Fruit fly (Drosophila melanogaster): ENCODE data around the gene CG43131.

The CG43131 gene

dm6 chr3R:5064542-5065358 is 44.2 kb downstream of the CG43131 start:
- peak; percentile 65 for TF ChIP-seq noc (tag; optimal IDR thresholded peaks at IDR 0.05)

- TF ChIP-seq noc (tag; optimal IDR thresholded peaks at IDR 0.05) = peak; percentile 60
These were observed 45.7 kb downstream of the CG43131 start for dm6 chr3R:5063260-5063667.

- peak; percentile 5 for TF ChIP-seq noc (tag; optimal IDR thresholded peaks at IDR 0.05)
These were observed 46.5 kb downstream of the CG43131 start for dm6 chr3R:5062502-5062901.

- no peak for TF ChIP-seq noc (tag; optimal IDR thresholded peaks at IDR 0.05)
These were observed 47.7 kb downstream of the CG43131 start for dm6 chr3R:5061340-5061701.

DNA sequence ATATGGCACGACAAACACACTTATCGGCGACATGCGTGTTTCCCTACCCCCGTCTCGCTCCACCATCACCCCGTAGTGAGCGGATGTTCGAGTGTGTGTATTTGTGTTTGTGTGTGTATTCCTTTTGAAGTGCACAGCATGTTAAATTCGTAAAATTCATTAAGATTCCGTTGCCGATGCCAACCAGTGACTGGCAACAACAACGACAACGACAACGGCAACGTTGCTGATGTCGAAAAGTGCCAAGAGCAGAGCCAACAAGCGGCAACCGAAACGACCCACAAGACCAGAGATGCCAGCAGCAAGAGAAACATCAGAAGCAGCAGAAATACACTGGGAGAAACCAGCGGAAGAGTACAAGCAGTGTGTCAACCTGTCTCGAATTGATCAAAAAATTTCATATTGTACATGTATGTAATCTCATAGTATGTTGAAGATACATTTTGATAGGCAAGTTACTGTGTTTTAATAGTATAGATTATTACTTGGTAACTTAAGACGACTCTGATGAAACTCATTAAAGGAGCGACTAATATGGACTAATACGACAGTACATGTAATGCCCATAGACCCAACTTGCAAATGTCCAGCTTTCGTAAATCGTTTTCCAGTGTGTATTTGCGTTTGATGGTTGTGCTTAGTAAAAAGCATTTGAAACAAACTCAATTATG is 48.2 kb downstream of the CG43131 start:
- no peak for TF ChIP-seq noc (tag; optimal IDR thresholded peaks at IDR 0.05)

dm6 chr3R:5060281-5060668 is 48.7 kb downstream of the CG43131 start:
- TF ChIP-seq noc (tag; optimal IDR thresholded peaks at IDR 0.05) = no peak

dm6 chr3R:5059320-5059719 is 49.7 kb downstream of the CG43131 start:
- TF ChIP-seq noc (tag; optimal IDR thresholded peaks at IDR 0.05) = no peak
